Worm (Caenorhabditis elegans): ENCODE data around the gene his-63.
A peak's percentile ranks its signal among the peaks of the same experiment; 100 is the strongest.

Gene his-63

ce11 chrIV:11433709-11434108 lies 27.0 kb upstream of the his-63 start (continued):
- no peak for TF ChIP-seq F44E2.7 (GFP tag; IDR thresholded peaks at IDR 0.05)
- TF ChIP-seq mxl-3 (GFP tag; optimal IDR thresholded peaks at IDR 0.05), result no peak
- no peak for TF ChIP-seq mdt-29 (GFP tag; IDR thresholded peaks at IDR 0.05)
- TF ChIP-seq mep-1 (tag; optimal IDR thresholded peaks at IDR 0.05), result peak; percentile 80
- TF ChIP-seq lin-13 (GFP tag; optimal IDR thresholded peaks at IDR 0.05), result peak; percentile 13
- 0 out of 2 replicates have a peak, but pooled peaks have one; percentile 28 for TF ChIP-seq T26A8.4 (GFP tag; IDR thresholded peaks at IDR 0.05)
- TF ChIP-seq fkh-10 (GFP tag; optimal IDR thresholded peaks at IDR 0.05), result peak; percentile 33
- TF ChIP-seq nhr-102 (tag; optimal IDR thresholded peaks at IDR 0.05), result no peak
- TF ChIP-seq D1046.2 (GFP tag; IDR thresholded peaks at IDR 0.05), result no peak
- peak; percentile 10 for TF ChIP-seq F37D6.2 (tag; optimal IDR thresholded peaks at IDR 0.05)
- no peak for TF ChIP-seq nhr-237 (tag; optimal IDR thresholded peaks at IDR 0.05)
- no peak for TF ChIP-seq snpc-1.2 (GFP tag; IDR thresholded peaks at IDR 0.05)
- peak; percentile 61 for TF ChIP-seq ctbp-1 (GFP tag; IDR thresholded peaks at IDR 0.05)
- no peak for TF ChIP-seq dmd-8 (GFP tag; IDR thresholded peaks at IDR 0.05)
- peak; percentile 48; the same call in 1 of the 2 replicates for TF ChIP-seq ceh-20 (GFP tag; IDR thresholded peaks at IDR 0.05)
- no peak for TF ChIP-seq saeg-2 (GFP tag; IDR thresholded peaks at IDR 0.05)
- no peak for TF ChIP-seq nhr-25 (tag; optimal IDR thresholded peaks at IDR 0.05; ENCODE audit: borderline replicate concordance, insufficient read depth)
- no peak; the same call in 1 of the 2 replicates for TF ChIP-seq lin-38 (GFP tag; IDR thresholded peaks at IDR 0.05)
- TF ChIP-seq daf-8 (GFP tag; IDR thresholded peaks at IDR 0.05), result no peak
- peak; percentile 18 for TF ChIP-seq nhr-28 (tag; optimal IDR thresholded peaks at IDR 0.05)
- peak; percentile 39 for TF ChIP-seq ceh-28 (tag; optimal IDR thresholded peaks at IDR 0.05)
- no peak for TF ChIP-seq Y48G9A.11 (GFP tag; IDR thresholded peaks at IDR 0.05)
- no peak for TF ChIP-seq fos-1 (tag; optimal IDR thresholded peaks at IDR 0.05)
- TF ChIP-seq hlh-30 (tag; optimal IDR thresholded peaks at IDR 0.05; ENCODE audit: insufficient read depth), result peak; percentile 45
- TF ChIP-seq F10B5.3 (tag; optimal IDR thresholded peaks at IDR 0.05), result no peak
- peak; percentile 97 for TF ChIP-seq aha-1 (tag)

ce11 chrIV:11431448-11431847 lies 24.8 kb upstream of the his-63 start:
- no peak for TF ChIP-seq F26F4.8 (GFP tag; conservative IDR thresholded peaks at IDR 0.05)
- TF ChIP-seq ces-1 (GFP tag; optimal IDR thresholded peaks at IDR 0.05), result peak; percentile 28
- 0 out of 2 replicates have a peak, but pooled peaks have one; percentile 28 for TF ChIP-seq ctbp-1 (GFP tag; IDR thresholded peaks at IDR 0.05)

ce11 chrIV:11425442-11425841 lies 18.8 kb upstream of the his-63 start, which contains the start of gene kin-4:
kin-4 (plus strand) TSS chrIV:11425742.
- no peak for TF ChIP-seq spr-1 (tag; optimal IDR thresholded peaks at IDR 0.05)
- no peak for TF ChIP-seq dve-1 (tag; optimal IDR thresholded peaks at IDR 0.05; ENCODE audit: insufficient read depth)
- TF ChIP-seq nhr-77 (tag; optimal IDR thresholded peaks at IDR 0.05), result no peak
- no peak for TF ChIP-seq nhr-11 (tag; optimal IDR thresholded peaks at IDR 0.05)
- TF ChIP-seq Y75B8A.6 (GFP tag; IDR thresholded peaks at IDR 0.05), result no peak
- TF ChIP-seq arid-1 (GFP tag; conservative IDR thresholded peaks at IDR 0.05), result no peak
- TF ChIP-seq aly-2 (tag; optimal IDR thresholded peaks at IDR 0.05), result no peak
- TF ChIP-seq T20F7.1 (GFP tag; optimal IDR thresholded peaks at IDR 0.05), result no peak
- no peak for TF ChIP-seq ZK337.2 (GFP tag; IDR thresholded peaks at IDR 0.05)
- TF ChIP-seq mxl-2 (GFP tag; conservative IDR thresholded peaks at IDR 0.05), result no peak

- TF ChIP-seq unc-62 (GFP tag; optimal IDR thresholded peaks at IDR 0.05 in 1 of 2) (peak in 1 of 2 experiments; percentile 39), unc-62 (tag; optimal IDR thresholded peaks at IDR 0.05) (no peak), nhr-10 (tag; optimal IDR thresholded peaks at IDR 0.05) (no peak), pqm-1 (tag; optimal IDR thresholded peaks at IDR 0.05) (no peak), nhr-25 (tag; optimal IDR thresholded peaks at IDR 0.05; ENCODE audit: borderline replicate concordance, insufficient read depth) (no peak)
Measured at ce11 chrIV:11424830-11425229, 18.2 kb upstream of the his-63 start, which contains the start of gene F22B3.8. F22B3.8 (minus strand) TSS chrIV:11424930.

Measured in whole organism, L4 larva.